Fruit fly (Drosophila melanogaster): ENCODE measurements around the gene bru1.

The bru1 gene

DNA sequence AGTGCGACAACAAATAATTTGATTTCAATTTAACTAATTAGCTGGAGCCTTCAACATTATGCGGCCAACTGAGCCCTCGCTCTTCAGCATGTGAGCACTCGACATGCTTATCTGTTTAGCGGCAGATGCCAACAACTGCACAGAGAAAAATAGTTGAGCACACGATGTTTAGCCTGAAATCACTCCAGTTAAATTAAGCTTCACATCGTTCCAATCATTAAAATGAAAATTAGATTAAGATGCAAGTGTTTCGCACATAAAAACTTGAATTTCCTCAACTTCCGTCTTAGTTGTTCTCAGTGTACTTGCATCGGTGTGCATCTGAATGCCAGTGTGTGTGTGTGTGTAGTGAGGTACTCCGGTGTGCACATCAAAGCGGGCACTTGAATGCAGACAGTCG is 176.1 kb downstream of the bru1 start (continued):
- TF ChIP-seq ken (GFP tag; IDR thresholded peaks at IDR 0.05): peak; percentile 73
- peak; percentile 41; the same call in 1 of the 2 replicates for TF ChIP-seq CG31441 (GFP tag; IDR thresholded peaks at IDR 0.05)
- TF ChIP-seq Elba2 (GFP tag; optimal IDR thresholded peaks at IDR 0.05): peak; percentile 1
- TF ChIP-seq grau (tag; optimal IDR thresholded peaks at IDR 0.05): peak; percentile 43
- TF ChIP-seq gsb-n (tag; optimal IDR thresholded peaks at IDR 0.05): peak; percentile 20
- TF ChIP-seq slp2 (GFP tag; optimal IDR thresholded peaks at IDR 0.05): peak; percentile 34
- TF ChIP-seq Abd-B (GFP tag; optimal IDR thresholded peaks at IDR 0.05): peak; percentile 14
- peak; percentile 51 for TF ChIP-seq unpg (GFP tag; optimal IDR thresholded peaks at IDR 0.05)
- peak; percentile 53 for TF ChIP-seq CG18262 (tag; optimal IDR thresholded peaks at IDR 0.05)
- peak; percentile 47; the same call in 1 of the 2 replicates for TF ChIP-seq HLH3B (GFP tag; IDR thresholded peaks at IDR 0.05)
- no peak for TF ChIP-seq Fer1 (GFP tag; optimal IDR thresholded peaks at IDR 0.05)
- no peak for TF ChIP-seq pzg (GFP tag; optimal IDR thresholded peaks at IDR 0.05)
- TF ChIP-seq CG7928 (GFP tag; optimal IDR thresholded peaks at IDR 0.05): no peak
- peak; percentile 35 for TF ChIP-seq Atf3 (GFP tag; optimal IDR thresholded peaks at IDR 0.05)
- TF ChIP-seq CG14667 (GFP tag; IDR thresholded peaks at IDR 0.05): peak; percentile 40; the same call in 1 of the 2 replicates
- TF ChIP-seq sd (tag; optimal IDR thresholded peaks at IDR 0.05): no peak
- peak; percentile 47 for TF ChIP-seq onecut (GFP tag; IDR thresholded peaks at IDR 0.05)
- peak; percentile 24 for TF ChIP-seq Sox100B (GFP tag; optimal IDR thresholded peaks at IDR 0.05)
- TF ChIP-seq Sry-δ (GFP tag; optimal IDR thresholded peaks at IDR 0.05): peak; percentile 2
- peak; percentile 51; the same call in 1 of the 3 replicates for TF ChIP-seq croc (GFP tag; conservative IDR thresholded peaks at IDR 0.05)
- TF ChIP-seq Bgb (GFP tag; IDR thresholded peaks at IDR 0.05; ENCODE audit: partially characterized antibody): no peak
- TF ChIP-seq Dad (GFP tag; optimal IDR thresholded peaks at IDR 0.05): no peak
- peak; percentile 41 for TF ChIP-seq CG12236 (GFP tag; optimal IDR thresholded peaks at IDR 0.05)
- no peak for TF ChIP-seq abd-A (tag; optimal IDR thresholded peaks at IDR 0.05)
- TF ChIP-seq CG2889 (GFP tag; IDR thresholded peaks at IDR 0.05): peak; percentile 32; the same call in 1 of the 3 replicates
- TF ChIP-seq CG12071 (GFP tag; optimal IDR thresholded peaks at IDR 0.05): peak; percentile 10
- 0 out of 2 replicates have a peak, but pooled peaks have one; percentile 10 for TF ChIP-seq CG3847 (GFP tag; IDR thresholded peaks at IDR 0.05)
- TF ChIP-seq Sox102F (GFP tag; optimal IDR thresholded peaks at IDR 0.05): peak; percentile 49
- no peak for TF ChIP-seq lov (optimal IDR thresholded peaks at IDR 0.05)
- 0 out of 3 replicates have a peak, but pooled peaks have one; percentile 48 for TF ChIP-seq lov (GFP tag; IDR thresholded peaks at IDR 0.05)
- TF ChIP-seq toy (GFP tag; IDR thresholded peaks at IDR 0.05): no peak
- TF ChIP-seq CG17328 (GFP tag; IDR thresholded peaks at IDR 0.05): peak; percentile 72
- TF ChIP-seq CG12659 (GFP tag; optimal IDR thresholded peaks at IDR 0.05): no peak
- peak; percentile 74 for TF ChIP-seq Chrac-16 (GFP tag; optimal IDR thresholded peaks at IDR 0.05)
- peak; percentile 62 for TF ChIP-seq zen (tag; optimal IDR thresholded peaks at IDR 0.05)
- 0 out of 2 replicates have a peak, but pooled peaks have one; percentile 12 for TF ChIP-seq E2f2 (GFP tag; IDR thresholded peaks at IDR 0.05)
- no peak for TF ChIP-seq HLH4C (GFP tag; IDR thresholded peaks at IDR 0.05; ENCODE audit: partially characterized antibody)
- TF ChIP-seq sens (GFP tag): peak; percentile 96
- TF ChIP-seq vfl (GFP tag; optimal IDR thresholded peaks at IDR 0.05): no peak
- TF ChIP-seq CoRest (tag; optimal IDR thresholded peaks at IDR 0.05): peak; percentile 37
- no peak for TF ChIP-seq CG6175 (GFP tag; IDR thresholded peaks at IDR 0.05)
- peak; percentile 43 for TF ChIP-seq CG3407 (GFP tag; optimal IDR thresholded peaks at IDR 0.05)
- TF ChIP-seq Med (GFP tag): peak; percentile 74
- TF ChIP-seq CG15696 (tag; optimal IDR thresholded peaks at IDR 0.05): peak; percentile 70
- peak; percentile 47 for TF ChIP-seq CG9727 (GFP tag; optimal IDR thresholded peaks at IDR 0.05)
- 0 out of 2 replicates have a peak, but pooled peaks have one; percentile 14 for TF ChIP-seq dimm (GFP tag; IDR thresholded peaks at IDR 0.05)
- no peak for TF ChIP-seq ERR (GFP tag; optimal IDR thresholded peaks at IDR 0.05)
- no peak for TF ChIP-seq CG18599 (GFP tag; optimal IDR thresholded peaks at IDR 0.05)
- peak; percentile 60 for TF ChIP-seq Antp (GFP tag; optimal IDR thresholded peaks at IDR 0.05)
- TF ChIP-seq CG14710 (tag; optimal IDR thresholded peaks at IDR 0.05): peak; percentile 44
- peak; percentile 44 for TF ChIP-seq CG2678 (tag; optimal IDR thresholded peaks at IDR 0.05)

All from whole organism, embryonic.